Worm (Caenorhabditis elegans) whole organism, L4 larva: ENCODE measurements around the gene lgc-27.

ENCODE experiments used
- F26F4.8 ChIP-seq: fragments of 200-800 bp; sonication (Bioruptor generic); conservative IDR thresholded peaks from 2 replicates; pipeline ENCODE4 v1.3.6; 2022; ENCODE audit warnings: missing genetic modification characterization, missing compliant biosample characterization
- T26A8.4 ChIP-seq: fragments of 200-800 bp; sonication (Bioruptor generic); IDR thresholded peaks from 2 replicates; pipeline ENCODE4 v1.3.6; 2022; ENCODE audit warnings: missing genetic modification characterization, missing compliant biosample characterization
- Y5F2A.4 ChIP-seq: fragments of 200-800 bp; sonication (Bioruptor generic); optimal IDR thresholded peaks from 2 replicates; lab custom pipeline; 2018; ENCODE audit warnings: mild to moderate bottlenecking, missing genetic modification characterization, missing compliant biosample characterization
- ZK337.2 ChIP-seq: fragments of 200-800 bp; sonication (Bioruptor generic); IDR thresholded peaks from 2 replicates; pipeline ENCODE4 v1.3.6; 2022; ENCODE audit warnings: missing genetic modification reagents, missing genetic modification characterization, missing compliant biosample characterization
- aha-1 ChIP-seq: fragments of 150-350 bp; peaks from one replicate; lab custom pipeline; 2014; ENCODE audit warnings: missing biosample characterization, missing genetic modification characterization
- arid-1 ChIP-seq: fragments of 200-800 bp; sonication (Bioruptor generic); conservative IDR thresholded peaks from 2 replicates; pipeline ENCODE4 v1.3.6; 2022; ENCODE audit warnings: missing genetic modification reagents, missing genetic modification characterization, missing compliant biosample characterization
- attf-4 ChIP-seq: sonication (generic microtip); optimal IDR thresholded peaks from 3 replicates; lab custom pipeline; 2017; ENCODE audit warnings: missing biosample characterization, missing genetic modification characterization
- ceh-44 ChIP-seq: fragments of 200-800 bp; sonication (Bioruptor generic); IDR thresholded peaks from 2 replicates; pipeline ENCODE4 v1.3.6; 2022; ENCODE audit warnings: missing genetic modification reagents, missing genetic modification characterization, missing compliant biosample characterization
- cey-2 ChIP-seq: sonication (generic microtip); optimal IDR thresholded peaks from 3 replicates; lab custom pipeline; 2017; ENCODE audit warnings: missing genetic modification characterization, mild to moderate bottlenecking, missing compliant biosample characterization, antibody characterized with exemption, borderline replicate concordance; ENCODE audit not compliant: insufficient read depth
- daf-16 ChIP-seq, 3 experiments: sonication (generic microtip); optimal IDR thresholded peaks; 2 replicates each; lab custom pipeline; 2016 to 2017; ENCODE audit warnings: missing genetic modification characterization in 3 of 3, missing genetic modification reagents in 3 of 3, mild to moderate bottlenecking in 2 of 3, missing compliant biosample characterization in 2 of 3, missing biosample characterization in 1 of 3, moderate library complexity in 1 of 3
- dmd-8 ChIP-seq: fragments of 200-800 bp; sonication (Bioruptor generic); IDR thresholded peaks from 2 replicates; pipeline ENCODE4 v1.3.6; 2022; ENCODE audit warnings: missing genetic modification characterization, missing compliant biosample characterization
- dmd-9 ChIP-seq: fragments of 200-800 bp; sonication (Bioruptor generic); IDR thresholded peaks from 2 replicates; pipeline ENCODE4 v1.3.6; 2022; ENCODE audit warnings: missing genetic modification reagents, missing genetic modification characterization, missing compliant biosample characterization
- dpl-1 ChIP-seq: fragments of 150-350 bp; optimal IDR thresholded peaks from 2 replicates; lab custom pipeline; 2014; ENCODE audit warnings: missing biosample characterization, missing genetic modification reagents, missing genetic modification characterization
- dve-1 ChIP-seq: sonication (generic microtip); optimal IDR thresholded peaks from 2 replicates; lab custom pipeline; 2017; ENCODE audit warnings: antibody characterized with exemption, mild to moderate bottlenecking, missing genetic modification characterization, missing compliant biosample characterization; ENCODE audit not compliant: insufficient read depth
- egl-27 ChIP-seq: sonication (generic microtip); optimal IDR thresholded peaks from 3 replicates; lab custom pipeline; 2017; ENCODE audit warnings: missing biosample characterization, missing genetic modification reagents, missing genetic modification characterization
- egl-43 ChIP-seq: fragments of 200-800 bp; sonication (Bioruptor generic); IDR thresholded peaks from 2 replicates; pipeline ENCODE4 v1.3.6; 2022; ENCODE audit warnings: missing genetic modification reagents, missing genetic modification characterization, missing compliant biosample characterization
- gei-8 ChIP-seq: fragments of 200-800 bp; sonication (Bioruptor generic); optimal IDR thresholded peaks from 2 replicates; lab custom pipeline; 2018; ENCODE audit warnings: mild to moderate bottlenecking, missing genetic modification characterization, missing compliant biosample characterization
- hif-1 ChIP-seq, 2 experiments: sonication (generic microtip); optimal IDR thresholded peaks; 2 replicates each; lab custom pipeline; 2016 to 2017; ENCODE audit warnings: missing compliant biosample characterization in 2 of 2, missing genetic modification characterization in 2 of 2, missing genetic modification reagents in 2 of 2, missing genotype in 2 of 2, mild to moderate bottlenecking in 1 of 2
- lim-7 ChIP-seq: fragments of 200-800 bp; sonication (Bioruptor generic); IDR thresholded peaks from 2 replicates; pipeline ENCODE4 v1.3.6; 2022; ENCODE audit warnings: missing genetic modification characterization, missing compliant biosample characterization
- lin-1 ChIP-seq: fragments of 200-800 bp; sonication (Bioruptor generic); IDR thresholded peaks from 2 replicates; pipeline ENCODE4 v1.3.6; 2022; ENCODE audit warnings: missing genetic modification reagents, missing genetic modification characterization, missing compliant biosample characterization
- lin-29 ChIP-seq: fragments of 200-800 bp; sonication (Bioruptor generic); IDR thresholded peaks from 2 replicates; pipeline ENCODE4 v1.3.6; 2022; ENCODE audit warnings: missing genetic modification reagents, missing genetic modification characterization, missing compliant biosample characterization
- madf-9 ChIP-seq: fragments of 200-800 bp; sonication (Bioruptor generic); conservative IDR thresholded peaks from 2 replicates; pipeline ENCODE4 v1.3.6; 2022; ENCODE audit warnings: missing genetic modification reagents, missing genetic modification characterization, missing compliant biosample characterization
- nhr-102 ChIP-seq: sonication (generic microtip); optimal IDR thresholded peaks from 2 replicates; lab custom pipeline; 2016; ENCODE audit warnings: mild to moderate bottlenecking, missing genetic modification characterization, moderate library complexity, missing compliant biosample characterization
- nhr-111 ChIP-seq: fragments of 200-800 bp; sonication (Bioruptor generic); optimal IDR thresholded peaks from 2 replicates; lab custom pipeline; 2018; ENCODE audit warnings: mild to moderate bottlenecking, missing genetic modification characterization, missing compliant biosample characterization
- nhr-28 ChIP-seq: fragments of 150-350 bp; optimal IDR thresholded peaks from 2 replicates; lab custom pipeline; 2014; ENCODE audit warnings: missing biosample characterization, missing genetic modification characterization
- nhr-41 ChIP-seq: fragments of 200-800 bp; sonication (Bioruptor generic); IDR thresholded peaks from 2 replicates; pipeline ENCODE4 v1.3.6; 2022; ENCODE audit warnings: missing genetic modification reagents, missing genetic modification characterization, missing compliant biosample characterization
- nhr-6 ChIP-seq: fragments of 150-350 bp; optimal IDR thresholded peaks from 2 replicates; lab custom pipeline; 2014; ENCODE audit warnings: missing biosample characterization, missing genetic modification characterization
- skn-1 ChIP-seq: fragments of 150-350 bp; optimal IDR thresholded peaks from 2 replicates; lab custom pipeline; 2014; ENCODE audit warnings: missing biosample characterization, missing genetic modification characterization
- snpc-1.2 ChIP-seq: fragments of 200-800 bp; sonication (Bioruptor generic); IDR thresholded peaks from 2 replicates; pipeline ENCODE4 v1.3.6; 2022; ENCODE audit warnings: missing genetic modification reagents, missing genetic modification characterization, missing compliant biosample characterization
- spr-3 ChIP-seq: fragments of 200-800 bp; sonication (Bioruptor generic); optimal IDR thresholded peaks from 2 replicates; lab custom pipeline; 2018; ENCODE audit warnings: mild to moderate bottlenecking, missing genetic modification characterization, missing compliant biosample characterization
- unc-130 ChIP-seq: sonication (generic microtip); optimal IDR thresholded peaks from 2 replicates; lab custom pipeline; 2016; ENCODE audit warnings: missing genetic modification reagents, missing genetic modification characterization, missing compliant biosample characterization
- unc-62 ChIP-seq, 3 experiments: fragments of 150-350 bp in 1 of 3; sonication (generic microtip); optimal IDR thresholded peaks in 2 of 3; peaks in 1 of 3; 1 replicate in 1 of 3; 2 replicates in 2 of 3; lab custom pipeline; 2014 to 2017; ENCODE audit warnings: missing biosample characterization in 3 of 3, missing genetic modification characterization in 3 of 3, missing genetic modification reagents in 3 of 3, missing genotype in 1 of 3
- vab-7 ChIP-seq: fragments of 200-800 bp; sonication (Bioruptor generic); IDR thresholded peaks from 2 replicates; pipeline ENCODE4 v1.3.6; 2022; ENCODE audit warnings: missing genetic modification reagents, missing genetic modification characterization, missing compliant biosample characterization
- zfp-3 ChIP-seq: fragments of 200-800 bp; sonication (Bioruptor generic); conservative IDR thresholded peaks from 2 replicates; pipeline ENCODE4 v1.3.6; 2022; ENCODE audit warnings: missing genetic modification reagents, missing genetic modification characterization, missing compliant biosample characterization
- ztf-11 ChIP-seq: fragments of 150-350 bp; optimal IDR thresholded peaks from 2 replicates; lab custom pipeline; 2014; ENCODE audit warnings: missing biosample characterization, missing genetic modification characterization

lgc-27 gene

DNA sequence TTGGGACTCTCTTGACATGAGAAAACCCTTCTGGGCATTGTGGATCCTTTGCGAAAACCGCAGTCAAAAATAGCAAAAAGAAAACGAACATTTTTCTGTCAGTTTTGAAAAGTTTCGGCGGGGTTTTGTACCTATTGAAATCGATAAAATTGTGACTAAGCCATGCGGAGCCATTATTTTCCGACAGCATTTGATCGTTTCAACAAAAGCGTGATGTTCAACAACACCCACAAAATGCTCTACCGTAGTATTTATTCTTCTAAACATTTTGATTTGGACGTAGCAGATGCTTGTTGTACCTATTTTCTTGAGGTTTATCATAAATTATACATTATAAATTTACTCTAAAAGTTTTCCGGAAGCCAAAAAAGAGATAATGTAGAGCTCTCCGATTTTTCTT is 32.4 kb upstream of the lgc-27 start, which contains the start of gene clec-136:
TSS of gene clec-136 (minus strand) at position 101 of the 400 bp plus-strand sequence.
- TF ChIP-seq nhr-111 (no peak), ceh-44 (GFP tag; lab: Robert Waterston, UW) (no peak), madf-9 (GFP tag; lab: Robert Waterston, UW) (no peak)

DNA sequence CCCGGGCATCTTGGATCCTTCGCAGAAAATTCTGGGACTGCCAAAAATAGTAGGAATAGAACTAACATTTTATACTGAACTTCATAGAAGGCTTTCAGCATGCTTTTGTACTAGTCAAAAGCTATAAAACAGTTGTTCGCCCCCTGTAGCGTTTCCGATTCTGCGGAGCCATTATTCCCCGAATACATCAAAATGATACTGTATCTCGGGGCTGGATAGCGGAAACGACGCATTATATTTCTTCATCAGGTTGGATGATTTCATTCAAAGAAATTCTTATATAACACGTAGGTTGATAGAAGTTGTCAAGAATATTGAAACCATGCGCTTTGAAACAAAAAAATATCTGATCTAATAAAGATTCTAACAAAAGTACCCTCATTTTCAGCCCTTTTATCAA is 30.9 kb upstream of the lgc-27 start, which contains the start of gene clec-137:
TSS of gene clec-137 (minus strand) at position 101 of the 400 bp plus-strand sequence.
- no peak for TF ChIP-seq egl-43 (GFP tag; lab: Robert Waterston, UW)
- TF ChIP-seq dmd-8 (GFP tag; lab: Robert Waterston, UW), result no peak
- TF ChIP-seq lin-29, result no peak

DNA sequence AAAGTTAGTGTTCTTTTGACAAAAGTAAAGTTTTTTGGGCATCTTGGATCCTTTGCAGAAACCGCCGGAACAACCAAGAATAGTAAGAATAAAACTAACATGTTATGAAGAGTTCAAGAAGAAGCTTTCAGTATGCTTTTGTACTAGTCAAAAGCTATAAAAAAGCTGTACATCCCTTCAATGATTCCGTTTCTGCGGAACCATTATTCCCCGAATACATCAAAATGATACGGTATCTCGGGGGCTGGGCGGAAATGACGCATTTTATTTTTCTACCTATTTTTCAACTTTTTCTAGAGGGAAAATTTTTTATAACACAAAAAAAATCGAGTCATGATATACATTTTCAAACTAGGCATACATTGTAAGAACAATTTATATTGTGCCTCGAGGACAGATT is 29.2 kb upstream of the lgc-27 start, which contains the start of gene clec-138:
TSS of gene clec-138 (minus strand) at position 101 of the 400 bp plus-strand sequence.
- TF ChIP-seq dmd-8 (GFP tag; lab: Robert Waterston, UW), result no peak
- TF ChIP-seq ztf-11 (tag; lab: Kevin White, UChicago), result no peak
- TF ChIP-seq madf-9 (GFP tag; lab: Robert Waterston, UW), result no peak

DNA sequence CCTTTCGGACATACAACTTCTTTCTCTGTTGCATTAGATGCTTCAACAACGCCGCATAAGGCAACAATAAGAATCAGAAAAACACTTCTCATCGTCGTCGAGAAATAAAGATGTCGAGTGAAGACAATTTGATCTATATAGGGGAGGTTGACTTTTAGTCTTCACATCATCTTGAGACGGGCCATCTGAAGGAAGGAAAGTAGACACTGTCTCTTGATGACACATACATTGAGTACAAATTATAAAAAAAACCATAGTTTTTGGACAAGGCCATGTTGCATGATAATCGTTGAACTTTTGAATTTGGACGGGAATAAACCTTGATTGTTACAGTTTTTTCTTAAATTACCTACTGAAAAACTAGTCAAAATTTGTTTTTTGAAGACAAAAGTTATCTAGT is 27.2 kb upstream of the lgc-27 start, which contains the start of gene clec-139:
TSS of gene clec-139 (minus strand) at position 101 of the 400 bp plus-strand sequence.
- peak in 1 of 2 experiments; percentile 47 for TF ChIP-seq unc-62 (GFP tag; optimal IDR thresholded peaks at IDR 0.05 in 1 of 2; lab: Kevin White, UChicago)
- TF ChIP-seq unc-62 (tag; optimal IDR thresholded peaks at IDR 0.05; lab: Kevin White, UChicago), result no peak
- TF ChIP-seq T26A8.4 (GFP tag; lab: Robert Waterston, UW), result no peak

DNA sequence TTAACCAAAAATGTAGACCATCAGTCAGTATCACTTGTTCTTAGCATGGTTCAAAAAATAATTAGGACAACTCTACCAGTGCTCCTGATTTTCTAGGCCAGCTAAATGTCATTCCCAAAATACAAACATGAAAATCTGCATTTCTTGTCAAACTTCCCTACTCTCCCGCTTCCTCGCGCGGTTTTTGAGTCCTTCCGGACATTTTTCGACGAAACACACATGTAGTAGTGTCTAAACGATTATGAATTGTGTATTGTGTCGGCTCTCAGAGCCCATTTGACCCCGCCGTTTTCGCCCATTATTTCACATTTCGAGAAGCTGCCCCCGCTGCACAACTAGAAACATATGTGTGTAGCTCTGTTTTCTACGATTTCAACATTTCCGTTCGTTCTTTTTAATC is 22.3 kb upstream of the lgc-27 start, which contains the start of gene F35D11.1:
TSS of gene F35D11.1 (plus strand) at position 301 of the 400 bp plus-strand sequence.
- TF ChIP-seq egl-27 (tag; lab: Kevin White, UChicago) (no peak), vab-7 (no peak), T26A8.4 (GFP tag; lab: Robert Waterston, UW) (no peak), nhr-6 (tag; lab: Kevin White, UChicago) (no peak)

DNA sequence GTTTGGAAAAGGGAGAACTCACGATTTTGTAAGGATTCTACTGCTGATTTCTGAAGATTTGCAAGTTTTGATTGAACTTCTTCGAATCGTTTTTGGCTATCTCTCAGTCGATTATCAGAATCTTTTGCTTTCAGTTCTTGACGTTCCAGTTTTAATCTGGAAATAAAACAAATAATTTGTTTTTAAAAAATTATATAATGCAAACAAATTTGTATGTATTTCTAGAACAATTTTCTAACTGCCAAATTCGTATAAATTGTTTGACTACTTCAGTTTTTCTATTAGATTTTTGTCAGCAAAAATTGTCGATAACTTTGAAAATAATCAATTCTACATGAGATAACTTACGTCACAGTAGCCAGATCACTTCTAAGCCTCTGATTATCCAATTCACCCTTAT is 17.4 kb upstream of the lgc-27 start:
- TF ChIP-seq nhr-102 (tag; lab: Kevin White, UChicago) (no peak), hif-1 (tag; optimal IDR thresholded peaks at IDR 0.05; lab: Kevin White, UChicago) (no peak), egl-43 (GFP tag; lab: Robert Waterston, UW) (no peak), unc-62 (GFP tag; optimal IDR thresholded peaks at IDR 0.05 in 1 of 2; lab: Kevin White, UChicago) (peak in 1 of 2 experiments; percentile 90), unc-62 (tag; optimal IDR thresholded peaks at IDR 0.05; lab: Kevin White, UChicago) (no peak)

DNA sequence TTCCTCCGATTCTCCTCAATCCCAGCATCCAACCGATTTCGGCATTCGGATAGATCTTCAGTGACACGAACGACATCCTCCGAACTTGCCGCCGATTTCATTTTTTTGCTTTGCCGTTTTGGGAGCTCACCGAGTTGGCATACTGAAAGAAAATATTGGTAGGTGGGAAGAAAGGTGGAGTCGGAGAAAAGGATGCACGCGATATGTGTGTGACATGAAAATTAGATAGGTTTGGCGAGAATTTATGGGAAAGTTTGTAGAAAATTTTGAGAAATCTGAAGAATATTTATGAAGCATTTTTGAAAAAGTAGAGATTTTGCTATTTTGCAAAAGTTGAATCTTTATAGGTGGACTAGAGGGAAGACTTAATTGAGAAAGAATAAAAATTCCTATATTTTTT is 10.6 kb upstream of the lgc-27 start, which contains the start of gene che-10:
TSS of gene che-10 (minus strand) at position 101 of the 400 bp plus-strand sequence.
- TF ChIP-seq arid-1, result no peak
- TF ChIP-seq lin-29, result no peak
- no peak for TF ChIP-seq spr-3 (GFP tag; lab: Kevin White, UChicago)
- no peak for TF ChIP-seq zfp-3
- TF ChIP-seq snpc-1.2 (GFP tag; lab: Robert Waterston, UW), result no peak
- no peak for TF ChIP-seq ZK337.2 (GFP tag; lab: Robert Waterston, UW)
- TF ChIP-seq vab-7, result no peak

DNA sequence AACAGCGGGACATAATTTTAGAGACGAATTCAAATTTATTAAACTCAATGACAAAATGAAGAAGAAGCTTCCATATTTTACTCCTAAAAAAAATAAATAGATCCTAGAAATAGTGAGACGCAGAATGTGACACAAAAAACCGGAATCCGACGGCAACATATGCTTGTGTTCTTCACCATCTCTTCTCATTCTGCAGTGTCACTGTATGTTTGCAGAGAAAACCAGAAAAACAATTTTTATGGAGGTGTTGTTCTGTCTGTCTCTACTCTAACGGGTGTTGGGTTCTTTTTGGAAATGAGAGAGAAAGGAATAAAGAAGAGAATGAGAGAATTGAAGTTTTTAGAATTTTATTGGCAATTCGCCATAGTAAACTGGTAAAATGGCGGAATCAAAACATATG is 10.0 kb upstream of the lgc-27 start:
- TF ChIP-seq attf-4 (tag; lab: Kevin White, UChicago) (no peak), aha-1 (tag; lab: Kevin White, UChicago) (peak; percentile 15), F26F4.8 (GFP tag; lab: Robert Waterston, UW) (no peak), daf-16 (GFP tag; optimal IDR thresholded peaks at IDR 0.05; lab: Kevin White, UChicago) (no peak), daf-16 (tag; optimal IDR thresholded peaks at IDR 0.05; lab: Kevin White, UChicago) (peak; percentile 74), lin-1 (GFP tag; lab: Robert Waterston, UW) (no peak), nhr-102 (tag; lab: Kevin White, UChicago) (no peak), lim-7 (no peak), dve-1 (no peak), dmd-9 (GFP tag; lab: Robert Waterston, UW) (no peak), gei-8 (GFP tag; lab: Kevin White, UChicago) (no peak), cey-2 (tag; lab: Kevin White, UChicago) (no peak), nhr-41 (GFP tag; lab: Robert Waterston, UW) (no peak), skn-1 (tag; lab: Kevin White, UChicago) (no peak), dpl-1 (GFP tag; lab: Kevin White, UChicago) (no peak), unc-130 (GFP tag; lab: Kevin White, UChicago) (no peak), Y5F2A.4 (GFP tag; lab: Kevin White, UChicago) (no peak), nhr-28 (tag; lab: Kevin White, UChicago) (peak; percentile 49)
- TF ChIP-seq, all 104 proteins: peak for 3
